Worm (Caenorhabditis elegans): ENCODE results near the gene F08F8.10.

Gene F08F8.10

DNA sequence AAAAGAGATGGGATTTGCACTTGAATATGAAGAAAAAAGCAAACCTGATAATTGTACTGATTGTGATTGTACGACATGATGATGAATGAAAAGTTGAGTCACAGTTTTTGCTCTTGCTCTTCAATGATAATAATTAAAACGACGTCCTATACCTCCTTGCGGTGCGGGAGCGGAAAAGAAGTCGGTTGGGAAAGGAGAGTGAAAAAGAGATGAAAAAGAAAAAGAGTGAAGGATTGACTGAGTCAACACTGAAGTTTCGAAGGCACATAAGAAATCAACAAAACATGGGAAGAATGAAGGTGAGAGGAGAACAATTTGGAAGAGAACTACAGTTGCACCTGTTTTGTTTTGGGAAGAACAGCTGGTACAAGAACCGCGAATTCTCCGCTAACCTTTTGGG, 37.8 kb downstream of the F08F8.10 start, which contains the start of gene F56C9.8:
TSS of gene F56C9.8 (minus strand) at position 120 of the 400 bp plus-strand sequence.
- no peak for TF ChIP-seq rec-8 (tag; optimal IDR thresholded peaks at IDR 0.05)
- peak; percentile 30 for TF ChIP-seq nhr-80 (tag; optimal IDR thresholded peaks at IDR 0.05)
- TF ChIP-seq F49E8.2 (tag; optimal IDR thresholded peaks at IDR 0.05; ENCODE audit: insufficient read depth), result no peak

DNA sequence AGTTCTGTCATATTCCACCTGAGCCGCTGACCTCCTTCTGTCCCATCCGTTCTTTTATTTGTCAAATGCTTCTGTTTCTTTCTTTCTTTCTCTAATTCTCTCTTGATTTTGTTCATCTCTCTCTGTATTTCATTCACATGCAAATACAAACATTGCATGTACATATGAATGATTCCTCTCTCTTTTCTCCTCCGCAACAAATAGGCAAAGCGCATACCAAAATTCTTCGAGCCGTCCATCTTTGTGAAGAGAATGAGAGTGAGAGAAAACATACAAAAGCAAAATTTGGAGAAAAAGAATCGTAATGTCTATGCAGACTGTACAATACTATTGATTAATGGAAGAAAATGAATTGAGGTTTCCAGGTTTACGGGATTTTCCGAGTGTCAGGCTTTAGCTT, 39.8 kb downstream of the F08F8.10 start:
- TF ChIP-seq nhr-80 (tag; optimal IDR thresholded peaks at IDR 0.05) (peak; percentile 63), hlh-12 (tag; optimal IDR thresholded peaks at IDR 0.05) (no peak), pha-4 (tag; optimal IDR thresholded peaks at IDR 0.05) (no peak), mel-28 (tag; optimal IDR thresholded peaks at IDR 0.05; ENCODE audit: borderline replicate concordance) (no peak)

DNA sequence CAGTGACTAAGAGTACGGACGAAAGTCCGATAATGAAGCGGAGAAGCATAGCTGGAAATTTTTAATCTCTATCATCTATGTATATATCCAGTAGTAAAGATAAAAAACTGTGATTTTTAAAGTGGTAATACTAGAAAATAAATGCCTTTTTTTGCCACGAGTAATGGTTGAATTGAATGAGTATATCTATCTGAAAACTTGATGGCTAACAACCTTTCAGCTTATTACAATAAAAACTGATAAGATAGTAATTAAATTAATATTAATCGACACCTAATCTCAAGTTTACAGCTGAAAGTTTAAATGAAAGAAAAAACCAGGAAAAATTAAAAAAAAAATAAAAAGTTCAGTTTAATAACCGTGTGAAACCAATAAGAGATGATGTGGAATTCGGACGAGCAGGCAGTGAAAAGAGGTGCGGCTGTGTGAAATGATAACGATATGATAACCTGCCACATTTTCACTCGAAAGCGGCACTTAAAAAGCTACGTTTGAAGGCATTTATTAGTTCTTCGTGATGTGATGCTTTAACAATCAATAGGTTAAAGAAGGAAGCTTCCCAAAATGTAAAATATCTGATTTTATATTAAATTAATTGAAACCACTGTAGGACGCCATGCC, 42.2 kb downstream of the F08F8.10 start, which contains the start of gene nspg-6:
TSS of gene nspg-6 (minus strand) at position 51 of the 621 bp plus-strand sequence.
- TF ChIP-seq Y56A3A.18 (GFP tag; IDR thresholded peaks at IDR 0.05), result no peak
- TF ChIP-seq atf-7 (tag; optimal IDR thresholded peaks at IDR 0.05), result no peak
- TF ChIP-seq lin-26 (GFP tag; IDR thresholded peaks at IDR 0.05), result no peak
- TF ChIP-seq egl-18 (GFP tag; IDR thresholded peaks at IDR 0.05), result no peak
- no peak for TF ChIP-seq Y95B8A.8 (GFP tag; IDR thresholded peaks at IDR 0.05)
- no peak for TF ChIP-seq dpl-1 (GFP tag; optimal IDR thresholded peaks at IDR 0.05)
- peak; percentile 75 for TF ChIP-seq nhr-80 (tag; optimal IDR thresholded peaks at IDR 0.05)
- TF ChIP-seq F57A8.1 (GFP tag; optimal IDR thresholded peaks at IDR 0.05), result no peak
- no peak for TF ChIP-seq F23B12.7 (tag; optimal IDR thresholded peaks at IDR 0.05; ENCODE audit: insufficient read depth)

DNA sequence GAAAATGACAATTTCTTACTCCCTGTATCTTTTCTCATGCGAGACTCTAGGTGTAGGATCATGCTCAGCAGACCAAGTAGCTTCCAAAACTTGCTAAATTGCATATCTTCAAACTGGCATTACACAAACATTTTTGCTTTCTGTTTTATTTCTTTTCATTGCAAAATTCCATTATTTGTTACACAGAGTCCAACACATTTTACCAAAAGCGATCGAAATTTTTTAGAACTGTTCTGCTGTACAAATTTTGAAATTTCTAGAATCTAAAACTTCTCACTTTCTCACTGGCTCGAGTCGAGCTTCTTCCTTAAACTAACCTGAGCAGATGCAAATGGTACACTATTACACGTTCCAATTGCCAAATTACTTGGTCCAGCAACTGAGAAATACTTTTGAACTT, 42.7 kb downstream of the F08F8.10 start:
- TF ChIP-seq F22D6.2 (tag; optimal IDR thresholded peaks at IDR 0.05) (no peak), sea-2 (GFP tag; IDR thresholded peaks at IDR 0.05) (no peak), dpl-1 (GFP tag; optimal IDR thresholded peaks at IDR 0.05) (no peak), nhr-120 (GFP tag; IDR thresholded peaks at IDR 0.05) (no peak), ztf-6 (GFP tag; IDR thresholded peaks at IDR 0.05) (no peak), die-1 (tag; optimal IDR thresholded peaks at IDR 0.05) (no peak), let-526 (GFP tag; IDR thresholded peaks at IDR 0.05) (no peak), F49E8.2 (tag; optimal IDR thresholded peaks at IDR 0.05; ENCODE audit: insufficient read depth) (no peak), egl-44 (GFP tag; IDR thresholded peaks at IDR 0.05) (no peak), snpc-1.3 (tag; optimal IDR thresholded peaks at IDR 0.05; ENCODE audit: insufficient read depth) (no peak), pha-4 (tag; optimal IDR thresholded peaks at IDR 0.05) (no peak), zim-3 (tag; optimal IDR thresholded peaks at IDR 0.05) (no peak), unc-62 (GFP tag; optimal IDR thresholded peaks at IDR 0.05) (no peak), lir-1 (GFP tag; conservative IDR thresholded peaks at IDR 0.05) (no peak)

DNA sequence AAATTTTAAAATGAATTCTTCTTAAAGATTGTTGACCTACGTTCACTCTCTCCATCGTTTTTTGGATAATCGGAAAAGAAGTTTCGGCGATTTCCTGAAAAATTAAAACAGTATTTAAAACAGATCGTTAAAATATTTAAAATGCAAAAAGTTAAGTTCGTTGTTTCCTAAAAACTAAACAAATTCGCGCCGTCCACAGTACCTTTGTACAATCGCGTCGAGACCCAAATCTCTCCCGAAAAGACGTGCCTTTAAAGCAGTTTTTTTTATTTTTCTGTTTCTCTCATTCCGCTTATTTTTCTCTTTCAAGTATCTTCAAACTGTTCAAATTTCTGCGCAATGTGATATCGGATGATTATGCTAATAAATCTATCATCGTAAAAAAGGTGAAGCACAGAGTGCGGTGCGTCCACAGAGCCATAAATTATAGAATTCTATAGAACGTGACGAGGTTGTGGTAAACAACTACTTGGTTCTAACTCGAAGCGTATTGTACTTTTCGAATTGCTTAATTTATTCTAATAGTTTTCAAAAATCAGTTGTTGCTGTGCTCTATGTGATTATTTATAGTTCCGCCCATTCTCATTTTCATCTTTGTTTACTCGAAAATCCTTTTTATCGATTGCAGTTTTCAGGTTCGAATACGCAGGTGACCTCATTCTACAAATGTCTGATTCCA, 46.4 kb downstream of the F08F8.10 start, which contains the start of the genes F56C9.6 and F56C9.3:
TSS of gene F56C9.6 (minus strand) at position 112 of the 679 bp plus-strand sequence.
TSS of gene F56C9.3 (plus strand) at position 629 of the 679 bp plus-strand sequence.
- TF ChIP-seq dpl-1 (GFP tag; optimal IDR thresholded peaks at IDR 0.05) (peak; percentile 70), T26A5.8 (tag; optimal IDR thresholded peaks at IDR 0.05) (no peak), hmg-1.2 (GFP tag; IDR thresholded peaks at IDR 0.05) (peak; percentile 12; the same call in 1 of the 2 replicates), ekl-4 (GFP tag; IDR thresholded peaks at IDR 0.05) (0 out of 2 replicates have a peak, but pooled peaks have one; percentile 40), F52B5.7 (tag; optimal IDR thresholded peaks at IDR 0.05) (no peak), aptf-2 (GFP tag; conservative IDR thresholded peaks at IDR 0.05) (no peak), F33H1.4 (GFP tag; IDR thresholded peaks at IDR 0.05) (peak; percentile 95), D2030.7 (GFP tag; IDR thresholded peaks at IDR 0.05) (peak; percentile 79), mxl-1 (tag; optimal IDR thresholded peaks at IDR 0.05) (no peak), xnd-1 (tag; optimal IDR thresholded peaks at IDR 0.05) (peak; percentile 74), mes-4 (tag; optimal IDR thresholded peaks at IDR 0.05) (no peak), lin-54 (GFP tag; optimal IDR thresholded peaks at IDR 0.05) (peak; percentile 50), B0035.1 (tag; optimal IDR thresholded peaks at IDR 0.05) (no peak), tbp1 (GFP tag; optimal IDR thresholded peaks at IDR 0.05) (peak; percentile 16), snpc-4 (GFP tag; optimal IDR thresholded peaks at IDR 0.05) (no peak), snpc-4 (tag; optimal IDR thresholded peaks at IDR 0.05) (peak in 1 of 4 experiments; percentile 12), T07F8.4 (tag; optimal IDR thresholded peaks at IDR 0.05) (no peak)
